Fruit fly (Drosophila melanogaster) whole organism, embryonic: ENCODE data around the gene Gale.

Experiments
- Atf-2 ChIP-seq: fragments of 200-800 bp; sonication (Bioruptor generic); optimal IDR thresholded peaks from 2 replicates; lab custom pipeline; 2016; ENCODE audit warnings: missing biosample characterization, missing genetic modification characterization
- CG10431 ChIP-seq: fragments of 200-800 bp; sonication (Bioruptor generic); optimal IDR thresholded peaks from 3 replicates; lab custom pipeline; 2018; ENCODE audit warnings: missing biosample characterization, mild to moderate bottlenecking, missing genetic modification characterization
- CG12236 ChIP-seq: fragments of 200-800 bp; sonication (Bioruptor generic); optimal IDR thresholded peaks from 2 replicates; lab custom pipeline; 2016; ENCODE audit warnings: missing biosample characterization, missing genetic modification characterization
- CG12659 ChIP-seq: fragments of 200-800 bp; sonication (Bioruptor generic); optimal IDR thresholded peaks from 3 replicates; lab custom pipeline; 2017; ENCODE audit warnings: mild to moderate bottlenecking, missing biosample characterization, missing genetic modification reagents, missing genetic modification characterization
- CG15269 ChIP-seq: fragments of 200-800 bp; sonication (Bioruptor generic); optimal IDR thresholded peaks from 2 replicates; lab custom pipeline; 2018; ENCODE audit warnings: missing biosample characterization, mild to moderate bottlenecking, missing genetic modification characterization, moderate library complexity
- CG17385 ChIP-seq: fragments of 200-800 bp; sonication (Bioruptor generic); optimal IDR thresholded peaks from 3 replicates; lab custom pipeline; 2018; ENCODE audit warnings: missing biosample characterization, mild to moderate bottlenecking, missing genetic modification characterization
- CG17829 ChIP-seq: fragments of 200-800 bp; optimal IDR thresholded peaks from 2 replicates; lab custom pipeline; 2019; ENCODE audit warnings: missing biosample characterization, mild to moderate bottlenecking, missing genetic modification characterization, moderate library complexity
- CG1832 ChIP-seq: fragments of 200-800 bp; sonication (Bioruptor generic); optimal IDR thresholded peaks from 2 replicates; lab custom pipeline; 2017; ENCODE audit warnings: missing biosample characterization, mild to moderate bottlenecking, missing genetic modification characterization, inconsistent platforms
- CG6791 ChIP-seq: fragments of 200-800 bp; sonication (Bioruptor generic); IDR thresholded peaks from 3 replicates; pipeline ENCODE4 v1.3.6; 2022; ENCODE audit warnings: missing biosample characterization, missing genetic modification characterization; ENCODE audit not compliant: partially characterized antibody
- CG6854 ChIP-seq: fragments of 200-800 bp; sonication (Bioruptor generic); optimal IDR thresholded peaks from 3 replicates; lab custom pipeline; 2017; ENCODE audit warnings: missing biosample characterization, mild to moderate bottlenecking, missing genetic modification characterization
- CG7271 ChIP-seq: fragments of 200-800 bp; sonication (Bioruptor generic); optimal IDR thresholded peaks from 2 replicates; lab custom pipeline; 2018; ENCODE audit warnings: missing biosample characterization, mild to moderate bottlenecking, missing genetic modification characterization, moderate library complexity
- CG7372 ChIP-seq: fragments of 200-800 bp; sonication (Bioruptor generic); IDR thresholded peaks from 2 replicates; pipeline ENCODE4 v1.3.6; 2022; ENCODE audit warnings: missing biosample characterization, missing genetic modification characterization
- CG7963 ChIP-seq: fragments of 200-800 bp; sonication (Bioruptor generic); IDR thresholded peaks from 3 replicates; pipeline ENCODE4 v1.3.6; 2022; ENCODE audit warnings: missing biosample characterization, missing genetic modification characterization; ENCODE audit not compliant: partially characterized antibody
- CG7987 ChIP-seq: fragments of 200-800 bp; sonication (Bioruptor generic); optimal IDR thresholded peaks from 2 replicates; lab custom pipeline; 2018; ENCODE audit warnings: missing biosample characterization, mild to moderate bottlenecking, missing genetic modification characterization, moderate library complexity
- CG8281 ChIP-seq: fragments of 200-800 bp; sonication (Bioruptor generic); optimal IDR thresholded peaks from 2 replicates; lab custom pipeline; 2018; ENCODE audit warnings: missing biosample characterization, mild to moderate bottlenecking, missing genetic modification characterization, moderate library complexity
- CG8290 ChIP-seq, 3 experiments: fragments of 200-800 bp; sonication (Bioruptor generic); optimal IDR thresholded peaks; 2 replicates each; lab custom pipeline; 2016 to 2019; ENCODE audit warnings: missing biosample characterization in 3 of 3, missing genetic modification characterization in 3 of 3, mild to moderate bottlenecking in 2 of 3, moderate library complexity in 1 of 3
- CG8388 ChIP-seq: fragments of 200-800 bp; sonication (Bioruptor generic); optimal IDR thresholded peaks from 2 replicates; lab custom pipeline; 2019; ENCODE audit warnings: missing biosample characterization, mild to moderate bottlenecking, missing genetic modification characterization, moderate library complexity
- Chrac-16 ChIP-seq: fragments of 200-800 bp; sonication (Bioruptor generic); optimal IDR thresholded peaks from 3 replicates; lab custom pipeline; 2016; ENCODE audit warnings: missing biosample characterization, missing genetic modification characterization
- CoRest ChIP-seq: fragments of 200-800 bp; sonication (Bioruptor generic); optimal IDR thresholded peaks from 3 replicates; lab custom pipeline; 2018; ENCODE audit warnings: missing biosample characterization, mild to moderate bottlenecking, missing genetic modification characterization, moderate library complexity
- Dip2 ChIP-seq: fragments of 200-800 bp; sonication (Bioruptor generic); IDR thresholded peaks from 2 replicates; pipeline ENCODE4 v1.3.6; 2022; ENCODE audit warnings: missing biosample characterization, missing genetic modification characterization
- Doc2 ChIP-seq: fragments of 200-800 bp; sonication (Bioruptor generic); IDR thresholded peaks from 2 replicates; pipeline ENCODE4 v1.3.6; 2022; ENCODE audit warnings: missing biosample characterization, missing genetic modification characterization
- E2f1 ChIP-seq: fragments of 200-800 bp; sonication (Bioruptor generic); IDR thresholded peaks from 2 replicates; pipeline ENCODE4 v1.3.6; 2022; ENCODE audit warnings: missing biosample characterization, missing genetic modification characterization
- HLH3B ChIP-seq: fragments of 200-800 bp; sonication (Bioruptor generic); IDR thresholded peaks from 2 replicates; pipeline ENCODE4 v1.3.6; 2022; ENCODE audit warnings: missing biosample characterization, missing genetic modification characterization
- Hand ChIP-seq: fragments of 200-800 bp; sonication (Bioruptor generic); optimal IDR thresholded peaks from 2 replicates; lab custom pipeline; 2017; ENCODE audit warnings: mild to moderate bottlenecking, missing biosample characterization, missing genetic modification reagents, missing genetic modification characterization
- Hr3 ChIP-seq: fragments of 200-800 bp; sonication (Bioruptor generic); optimal IDR thresholded peaks from 3 replicates; lab custom pipeline; 2016; ENCODE audit warnings: missing biosample characterization, missing genetic modification characterization
- Hr51 ChIP-seq, 2 experiments: fragments of 200-800 bp; sonication (Bioruptor generic); optimal IDR thresholded peaks; 2 replicates in 1 of 2; 3 replicates in 1 of 2; lab custom pipeline; 2016 to 2018; ENCODE audit warnings: missing biosample characterization in 2 of 2, missing genetic modification characterization in 2 of 2, mild to moderate bottlenecking in 1 of 2, moderate library complexity in 1 of 2
- Mad ChIP-seq: fragments of 200-800 bp; sonication (Bioruptor generic); optimal IDR thresholded peaks from 2 replicates; lab custom pipeline; 2016; ENCODE audit warnings: missing biosample characterization, missing genetic modification characterization
- Nf-YA ChIP-seq: fragments of 200-800 bp; sonication (Bioruptor generic); IDR thresholded peaks from 2 replicates; pipeline ENCODE4 v1.3.6; 2022; ENCODE audit warnings: missing biosample characterization, missing genetic modification characterization
- Nf-YB ChIP-seq: fragments of 200-800 bp; sonication (Bioruptor generic); optimal IDR thresholded peaks from 3 replicates; lab custom pipeline; 2019; ENCODE audit warnings: missing biosample characterization, mild to moderate bottlenecking, missing genetic modification characterization, moderate library complexity
- NfI ChIP-seq: fragments of 200-800 bp; sonication (Bioruptor generic); optimal IDR thresholded peaks from 3 replicates; lab custom pipeline; 2018; ENCODE audit warnings: missing biosample characterization, mild to moderate bottlenecking, missing genetic modification characterization, moderate library complexity
- Oli ChIP-seq: fragments of 200-800 bp; sonication (Bioruptor generic); optimal IDR thresholded peaks from 2 replicates; lab custom pipeline; 2018; ENCODE audit warnings: missing biosample characterization, mild to moderate bottlenecking, missing genetic modification characterization, moderate library complexity
- Pdp1 ChIP-seq, 2 experiments: fragments of 200-800 bp; sonication (Bioruptor generic); optimal IDR thresholded peaks; 3 replicates each; lab custom pipeline; 2016; ENCODE audit warnings: missing biosample characterization in 2 of 2, missing genetic modification characterization in 2 of 2, mild to moderate bottlenecking in 1 of 2, moderate library complexity in 1 of 2
- Six4 ChIP-seq: fragments of 200-800 bp; sonication (Bioruptor generic); optimal IDR thresholded peaks from 2 replicates; lab custom pipeline; 2016; ENCODE audit warnings: missing biosample characterization, missing genetic modification characterization
- Taf1 ChIP-seq: fragments of 200-800 bp; sonication (Bioruptor generic); IDR thresholded peaks from 2 replicates; pipeline ENCODE4 v1.3.6; 2022; ENCODE audit warnings: missing biosample characterization, missing genetic modification characterization
- Vsx1 ChIP-seq: fragments of 200-800 bp; sonication (Bioruptor generic); optimal IDR thresholded peaks from 2 replicates; lab custom pipeline; 2017; ENCODE audit warnings: missing biosample characterization, mild to moderate bottlenecking, missing genetic modification characterization, missing genetic modification reagents
- Xbp1 ChIP-seq: fragments of 200-800 bp; sonication (Bioruptor generic); optimal IDR thresholded peaks from 3 replicates; lab custom pipeline; 2016; ENCODE audit warnings: missing biosample characterization, mild to moderate bottlenecking, missing genetic modification characterization
- ab ChIP-seq: fragments of 200-800 bp; sonication (Bioruptor generic); optimal IDR thresholded peaks from 2 replicates; lab custom pipeline; 2016; ENCODE audit warnings: missing biosample characterization, missing genetic modification characterization
- ac ChIP-seq: fragments of 200-800 bp; sonication (Bioruptor generic); optimal IDR thresholded peaks from 3 replicates; lab custom pipeline; 2017; ENCODE audit warnings: missing biosample characterization, mild to moderate bottlenecking, missing genetic modification characterization
- al ChIP-seq: fragments of 200-800 bp; sonication (Bioruptor generic); IDR thresholded peaks from 2 replicates; pipeline ENCODE4 v1.3.6; 2022; ENCODE audit warnings: missing biosample characterization, missing genetic modification characterization
- br ChIP-seq: fragments of >200 bp; optimal IDR thresholded peaks from 2 replicates; lab custom pipeline; 2017
- dimm ChIP-seq: fragments of 200-800 bp; sonication (Bioruptor generic); IDR thresholded peaks from 2 replicates; pipeline ENCODE4 v1.3.6; 2022; ENCODE audit warnings: missing biosample characterization, missing genetic modification characterization
- exex ChIP-seq: fragments of 200-800 bp; sonication (Bioruptor generic); optimal IDR thresholded peaks from 4 replicates; lab custom pipeline; 2018; ENCODE audit warnings: missing biosample characterization, mild to moderate bottlenecking, missing genetic modification characterization, moderate library complexity
- eyg ChIP-seq: fragments of 200-800 bp; sonication (Bioruptor generic); optimal IDR thresholded peaks from 3 replicates; lab custom pipeline; 2016; ENCODE audit warnings: missing biosample characterization, missing genetic modification characterization
- fd102C ChIP-seq: fragments of 200-800 bp; sonication (Bioruptor generic); optimal IDR thresholded peaks from 2 replicates; lab custom pipeline; 2018; ENCODE audit warnings: missing biosample characterization, mild to moderate bottlenecking, missing genetic modification characterization, moderate library complexity
- h ChIP-seq: fragments of >200 bp; optimal IDR thresholded peaks from 2 replicates; lab custom pipeline; 2017
- lola ChIP-seq, 3 experiments: fragments of >200 bp in 2 of 3; fragments of 200-800 bp in 1 of 3; sonication (Bioruptor generic) in 1 of 3; optimal IDR thresholded peaks; 2 replicates each; lab custom pipeline; 2017 to 2019; ENCODE audit warnings: missing biosample characterization in 3 of 3, missing genetic modification characterization in 3 of 3, mild to moderate bottlenecking in 1 of 3, moderate library complexity in 1 of 3
- shn ChIP-seq: fragments of 200-800 bp; sonication (Bioruptor generic); optimal IDR thresholded peaks from 3 replicates; lab custom pipeline; 2016; ENCODE audit warnings: missing biosample characterization, missing genetic modification characterization
- tio ChIP-seq: fragments of 200-800 bp; sonication (Bioruptor generic); optimal IDR thresholded peaks from 2 replicates; lab custom pipeline; 2017; ENCODE audit warnings: missing biosample characterization, missing genetic modification characterization, inconsistent platforms

Gale gene

DNA sequence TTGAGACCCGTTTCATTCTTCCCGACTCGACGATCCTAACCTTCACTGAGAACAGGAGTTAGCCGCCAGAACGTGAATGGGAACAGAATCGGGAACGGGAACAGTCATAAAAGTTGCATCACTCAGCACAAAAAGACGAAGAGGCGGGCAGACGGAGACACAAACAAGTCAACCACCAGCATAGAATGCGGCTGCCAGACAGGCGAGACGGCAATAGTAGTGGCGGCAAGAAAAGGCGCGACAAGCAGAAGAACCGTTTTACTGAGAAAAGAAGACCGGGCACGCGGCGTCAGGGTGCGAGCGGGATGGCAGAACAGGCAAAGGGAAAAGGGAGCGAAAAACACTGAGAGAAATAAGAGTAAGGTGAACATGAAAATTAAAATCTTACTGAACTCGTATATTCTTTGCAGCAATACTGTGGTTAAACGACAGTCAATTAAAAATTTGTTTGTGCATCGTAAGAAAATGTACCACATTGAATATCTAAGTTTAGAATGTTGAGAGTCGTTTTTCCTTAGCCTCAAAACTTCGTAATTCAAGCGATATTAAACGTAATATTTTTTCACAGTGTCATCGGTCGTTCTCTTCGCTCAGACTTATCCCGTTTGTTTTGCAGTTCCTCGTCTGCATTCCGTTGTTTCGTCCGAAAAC is 7.9 kb upstream of the Gale start (continued):
- TF ChIP-seq Nf-YB (GFP tag; lab: Kevin White, UChicago) (peak; percentile 38), Chrac-16 (GFP tag; lab: Kevin White, UChicago) (peak; percentile 87), CG10431 (GFP tag; lab: Kevin White, UChicago) (peak; percentile 73), CG8281 (tag; lab: Kevin White, UChicago) (peak; percentile 62), CG15269 (tag; lab: Kevin White, UChicago) (peak; percentile 85), exex (tag; lab: Kevin White, UChicago) (no peak), CG6791 (0 out of 3 replicates have a peak, but pooled peaks have one; percentile 54), Atf-2 (peak; percentile 76), al (GFP tag; lab: Robert Waterston, UW) (peak; percentile 39; the same call in 1 of the 2 replicates), Taf1 (GFP tag; lab: Robert Waterston, UW) (no peak), CG12659 (GFP tag; lab: Kevin White, UChicago) (peak; percentile 81), dimm (GFP tag; lab: Robert Waterston, UW) (peak; percentile 27; the same call in 1 of the 2 replicates), eyg (GFP tag; lab: Kevin White, UChicago) (peak; percentile 68), Hand (GFP tag; lab: Kevin White, UChicago) (peak; percentile 8), CG8290 (GFP tag; optimal IDR thresholded peaks at IDR 0.05; lab: Kevin White, UChicago) (peak; percentile 79), CG8290 (tag; optimal IDR thresholded peaks at IDR 0.05; lab: Kevin White, UChicago) (peak; percentile 73 to 86), CG7372 (peak; percentile 48; the same call in 1 of the 2 replicates), Hr51 (GFP tag; optimal IDR thresholded peaks at IDR 0.05; lab: Kevin White, UChicago) (peak; percentile 73 to 81), CG17829 (tag; lab: Kevin White, UChicago) (peak; percentile 92), CG8388 (GFP tag; lab: Kevin White, UChicago) (peak; percentile 84), CG7987 (GFP tag; lab: Kevin White, UChicago) (peak; percentile 1), CG1832 (GFP tag; lab: Kevin White, UChicago) (peak; percentile 88), Doc2 (GFP tag; lab: Robert Waterston, UW) (no peak), Dip2 (GFP tag; lab: Robert Waterston, UW) (no peak), ac (GFP tag; lab: Kevin White, UChicago) (peak; percentile 73), CG6854 (GFP tag; lab: Kevin White, UChicago) (peak; percentile 39), Nf-YA (GFP tag; lab: Robert Waterston, UW) (peak; percentile 4), Oli (peak; percentile 85), h (lab: Kevin White, UChicago) (no peak), CG17385 (GFP tag; lab: Kevin White, UChicago) (peak; percentile 77), Six4 (peak; percentile 83), tio (GFP tag; lab: Kevin White, UChicago) (peak; percentile 82), CG12236 (peak; percentile 78), ab (GFP tag; lab: Kevin White, UChicago) (peak; percentile 86), E2f1 (GFP tag; lab: Robert Waterston, UW) (peak; percentile 78), CG7963 (GFP tag; lab: Robert Waterston, UW) (no peak), Mad (GFP tag; lab: Kevin White, UChicago) (peak; percentile 87), NfI (peak; percentile 76), CoRest (tag; lab: Kevin White, UChicago) (peak; percentile 88), Xbp1 (GFP tag; lab: Kevin White, UChicago) (peak; percentile 84), CG7271 (peak; percentile 60), fd102C (GFP tag; lab: Kevin White, UChicago) (peak; percentile 80), shn (peak; percentile 84), HLH3B (GFP tag; lab: Robert Waterston, UW) (peak; percentile 65), Vsx1 (GFP tag; lab: Kevin White, UChicago) (peak; percentile 52), lola (GFP tag; optimal IDR thresholded peaks at IDR 0.05; lab: Kevin White, UChicago) (peak in 1 of 3 experiments; percentile 92), Hr3 (GFP tag; lab: Kevin White, UChicago) (peak; percentile 82), br (no peak), Pdp1 (GFP tag; optimal IDR thresholded peaks at IDR 0.05; lab: Kevin White, UChicago) (peak; percentile 84 to 90)
